Worm (Caenorhabditis elegans): ENCODE data around the gene srh-20.

DNA sequence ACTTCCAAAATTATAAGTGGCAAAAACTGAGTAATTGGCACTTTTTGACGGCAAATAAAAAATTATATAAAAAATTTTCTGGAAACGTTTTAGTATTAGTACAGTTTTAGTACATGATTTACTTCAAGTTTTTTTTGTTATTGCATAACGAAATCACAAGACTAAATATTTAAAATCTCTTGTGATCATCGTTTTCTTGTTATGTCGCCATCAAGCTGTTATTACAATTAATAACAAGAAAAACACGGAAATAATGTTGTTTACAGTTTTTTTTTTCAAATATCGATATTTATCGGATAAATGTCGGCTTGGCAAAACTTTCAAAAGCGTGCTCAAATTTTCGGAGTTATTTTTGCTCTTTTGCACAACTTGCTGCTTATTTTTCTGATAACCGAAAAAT is 23.9 kb downstream of the srh-20 start, which contains the start of gene str-209:
- TF ChIP-seq ztf-23 (GFP tag; IDR thresholded peaks at IDR 0.05) (no peak), med-1 (GFP tag; optimal IDR thresholded peaks at IDR 0.05; ENCODE audit: insufficient read depth) (no peak), flt-1 (GFP tag; IDR thresholded peaks at IDR 0.05) (no peak)
